Fruit fly (Drosophila melanogaster): Measurements from ENCODE around the gene PolE2.

PolE2 gene

DNA sequence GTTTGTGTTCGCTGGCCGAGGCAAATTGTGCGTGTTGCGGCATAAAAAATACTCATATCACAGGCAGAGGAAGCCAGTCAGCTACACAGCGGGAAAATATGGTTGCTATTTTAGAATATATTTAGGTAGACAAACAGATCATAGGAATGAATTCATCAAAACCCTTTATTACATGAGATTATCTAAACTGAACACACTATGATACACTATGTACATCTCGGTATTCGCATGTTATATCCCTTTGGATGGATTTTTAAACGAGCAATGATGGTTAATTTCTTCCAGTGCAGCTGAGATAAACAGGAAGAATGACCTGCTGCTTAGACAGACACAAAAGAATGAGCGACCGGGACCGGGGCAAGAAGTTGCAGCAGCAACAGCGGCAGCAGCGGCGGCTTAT, 40.3 kb downstream of the PolE2 start:
- TF ChIP-seq CG7101 (tag; optimal IDR thresholded peaks at IDR 0.05) (no peak), bab1 (GFP tag; optimal IDR thresholded peaks at IDR 0.05) (no peak), cic (GFP tag; optimal IDR thresholded peaks at IDR 0.05) (no peak)

DNA sequence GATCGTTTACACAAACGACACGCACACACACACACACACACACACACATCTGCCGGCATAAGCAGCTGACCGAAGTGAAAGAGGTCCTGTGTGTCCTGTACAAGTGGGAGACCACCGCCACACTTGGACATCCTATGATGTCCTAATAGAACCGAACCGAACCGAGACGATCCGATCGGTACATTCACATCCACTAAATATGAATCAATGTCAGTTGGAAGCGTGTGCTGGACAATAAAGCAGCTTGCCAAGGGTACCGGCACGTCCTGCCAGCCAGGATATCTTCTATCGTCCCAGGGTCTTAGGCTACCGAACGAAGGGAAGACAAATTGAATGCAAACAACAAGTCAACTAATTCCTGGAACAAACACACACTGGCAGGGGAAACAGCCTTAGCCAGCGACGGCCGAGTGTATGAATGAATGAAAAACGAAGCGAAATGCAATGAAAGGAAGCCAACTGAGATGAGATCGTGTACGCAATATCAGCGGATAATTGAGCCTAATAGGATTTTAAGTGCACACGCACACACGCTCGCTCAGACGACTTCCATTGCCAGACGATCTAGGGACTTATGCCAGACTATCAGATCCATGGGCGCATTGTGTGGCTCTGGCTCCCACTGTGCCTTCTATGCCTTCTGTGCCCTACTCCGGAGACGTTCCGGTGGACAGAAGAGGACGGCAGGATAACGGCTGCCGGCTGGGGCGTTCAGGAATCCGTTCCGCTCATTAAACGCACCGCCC, 41.0 kb downstream of the PolE2 start:
- TF ChIP-seq bab1 (GFP tag; optimal IDR thresholded peaks at IDR 0.05): no peak
- no peak for TF ChIP-seq CG11617 (GFP tag; optimal IDR thresholded peaks at IDR 0.05)
- TF ChIP-seq CG12768 (GFP tag; optimal IDR thresholded peaks at IDR 0.05): no peak
- no peak for TF ChIP-seq CG5204 (GFP tag; optimal IDR thresholded peaks at IDR 0.05)

DNA sequence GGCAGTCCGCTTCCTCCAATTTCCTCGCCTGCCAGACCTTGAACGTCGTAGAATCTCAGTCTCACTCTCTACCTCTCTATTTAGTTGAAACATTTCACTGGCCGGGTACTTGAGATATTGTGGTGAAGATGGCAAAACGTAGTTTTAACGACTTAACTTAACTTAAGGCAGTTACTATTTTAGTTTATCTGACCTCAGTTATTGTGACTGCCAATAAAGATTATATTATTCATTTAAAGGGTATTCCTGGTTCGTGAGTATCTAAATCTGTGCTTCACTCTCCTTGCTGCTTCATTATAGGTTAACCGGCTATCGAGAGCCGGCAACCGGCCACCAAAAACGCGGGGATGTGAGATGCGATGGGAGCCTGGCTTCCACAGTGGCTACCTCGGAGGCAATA, 42.1 kb downstream of the PolE2 start:
- no peak for TF ChIP-seq cic (GFP tag; optimal IDR thresholded peaks at IDR 0.05)
- no peak for TF ChIP-seq Clk (GFP tag; optimal IDR thresholded peaks at IDR 0.05)

DNA sequence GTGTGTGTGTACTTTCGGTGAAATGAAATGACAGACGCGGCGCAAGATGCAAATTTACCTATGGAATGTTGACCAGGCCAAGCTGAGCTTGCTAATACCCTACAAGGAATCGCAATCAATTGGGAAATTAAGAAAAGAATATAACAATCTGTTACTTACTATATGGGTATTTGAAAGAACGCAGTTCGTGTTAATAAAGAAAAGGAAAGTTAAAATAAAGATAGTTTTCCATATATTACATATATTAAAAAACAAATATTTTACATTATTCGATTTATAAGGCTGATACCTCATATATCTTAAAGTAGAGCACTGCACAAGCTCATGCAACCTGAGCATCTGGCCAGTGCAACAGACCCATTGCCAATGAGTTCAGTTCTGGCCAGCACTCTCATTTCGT, 45.6 kb downstream of the PolE2 start:
- no peak for TF ChIP-seq ovo (GFP tag; optimal IDR thresholded peaks at IDR 0.05)

DNA sequence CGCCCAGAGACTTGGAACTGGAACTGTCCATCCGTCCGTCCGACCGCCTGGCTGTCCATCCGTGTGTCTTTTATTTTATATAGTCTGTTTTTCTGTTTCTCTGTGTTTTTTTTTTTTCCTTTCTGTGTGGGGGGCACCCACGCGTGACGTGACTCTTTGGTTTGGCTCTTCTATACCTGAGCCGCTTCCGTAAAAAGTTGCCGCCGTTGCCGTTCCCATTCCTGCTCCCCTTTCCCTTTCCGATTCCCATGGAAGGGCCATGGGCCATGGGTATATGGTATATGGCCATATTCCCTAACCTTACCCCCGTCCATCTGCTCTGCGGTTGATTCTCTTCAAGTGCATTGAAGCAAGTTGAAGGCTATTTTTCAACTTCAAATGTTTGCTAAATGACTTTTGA, 48.3 kb downstream of the PolE2 start:
- TF ChIP-seq Crg-1 (GFP tag; optimal IDR thresholded peaks at IDR 0.05) (no peak), ovo (GFP tag; optimal IDR thresholded peaks at IDR 0.05) (no peak), CG11617 (GFP tag; optimal IDR thresholded peaks at IDR 0.05) (no peak), CG5204 (GFP tag; optimal IDR thresholded peaks at IDR 0.05) (no peak), CG7045 (GFP tag; optimal IDR thresholded peaks at IDR 0.05) (no peak), Mnt (GFP tag; optimal IDR thresholded peaks at IDR 0.05) (no peak), CG14711 (tag; optimal IDR thresholded peaks at IDR 0.05) (no peak), CG7101 (tag; optimal IDR thresholded peaks at IDR 0.05) (no peak), pad (GFP tag; optimal IDR thresholded peaks at IDR 0.05) (no peak), Hr96 (GFP tag; optimal IDR thresholded peaks at IDR 0.05) (no peak), kay (GFP tag; ENCODE audit: borderline replicate concordance) (no peak), CG33017 (tag; optimal IDR thresholded peaks at IDR 0.05) (no peak), cnc (optimal IDR thresholded peaks at IDR 0.05) (no peak), CG12768 (GFP tag; optimal IDR thresholded peaks at IDR 0.05) (no peak), toe (GFP tag; optimal IDR thresholded peaks at IDR 0.05) (no peak), CG1620 (GFP tag; optimal IDR thresholded peaks at IDR 0.05) (no peak), bab1 (GFP tag; optimal IDR thresholded peaks at IDR 0.05) (no peak), tj (GFP tag; optimal IDR thresholded peaks at IDR 0.05) (no peak), Clk (GFP tag; optimal IDR thresholded peaks at IDR 0.05) (no peak)
